Worm (Caenorhabditis elegans): ENCODE measurements around the gene acbp-7.

DNA sequence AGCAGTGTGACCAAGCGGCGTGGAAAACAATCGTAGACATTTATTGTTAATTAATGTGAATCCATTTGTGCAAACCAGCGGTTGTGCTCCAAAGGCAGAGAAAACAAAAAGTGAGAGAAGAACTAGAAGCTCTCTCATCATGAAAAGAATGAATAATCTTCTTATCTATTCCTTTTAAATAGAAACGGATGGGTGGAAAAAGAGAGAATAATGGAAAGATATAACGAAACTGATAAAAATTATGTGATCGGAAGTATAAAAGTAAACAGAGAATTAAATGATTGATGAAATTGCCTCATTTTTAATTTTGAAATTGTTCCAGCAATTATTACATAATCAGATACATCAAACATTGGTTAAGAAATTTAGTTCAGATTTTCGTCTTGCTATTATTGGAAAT is 45.9 kb downstream of the acbp-7 start, which contains the start of gene clec-5:
- no peak for TF ChIP-seq egl-5 (tag; optimal IDR thresholded peaks at IDR 0.05)
- no peak for TF ChIP-seq nhr-43 (tag; optimal IDR thresholded peaks at IDR 0.05; ENCODE audit: poor library complexity, severe bottlenecking)
- no peak for TF ChIP-seq elt-3 (tag; optimal IDR thresholded peaks at IDR 0.05)
- TF ChIP-seq aly-2 (tag; optimal IDR thresholded peaks at IDR 0.05): no peak
- TF ChIP-seq nhr-23 (tag; optimal IDR thresholded peaks at IDR 0.05): no peak
- TF ChIP-seq nfya-1 (tag; optimal IDR thresholded peaks at IDR 0.05; ENCODE audit: insufficient read depth): no peak
- no peak for TF ChIP-seq lin-39 (tag; optimal IDR thresholded peaks at IDR 0.05)
- no peak for TF ChIP-seq R02D3.7 (tag; optimal IDR thresholded peaks at IDR 0.05)
- TF ChIP-seq fkh-10 (GFP tag; optimal IDR thresholded peaks at IDR 0.05): no peak
